Worm (Caenorhabditis elegans) whole organism, young adult: Measurements from ENCODE around the gene clec-256.

ENCODE experiments used
- Y53G8AR.9 ChIP-seq: fragments of 200-800 bp; sonication (Bioruptor generic); conservative IDR thresholded peaks from 2 replicates; pipeline ENCODE4 v1.3.6; 2022; ENCODE audit warnings: missing genetic modification reagents, missing genetic modification characterization, missing compliant biosample characterization
- chd-7 ChIP-seq: sonication (generic microtip); optimal IDR thresholded peaks from 2 replicates; lab custom pipeline; 2016; ENCODE audit warnings: mild to moderate bottlenecking, missing genetic modification characterization, moderate library complexity, missing compliant biosample characterization

ce11 chrV:18729324-18729924, 42.1 kb upstream of the clec-256 start, which contains the start of gene asp-19:
- no peak for TF ChIP-seq Y53G8AR.9 (GFP tag; lab: Robert Waterston, UW)
- no peak for TF ChIP-seq chd-7 (tag; lab: Kevin White, UChicago)
